Worm (Caenorhabditis elegans) whole organism, mixed stage, embryonic: ENCODE results near the gene K06A9.1.

Experiments
- blmp-1 ChIP-seq: fragments of 150-350 bp; optimal IDR thresholded peaks from 2 replicates; lab custom pipeline; 2014; ENCODE audit warnings: missing biosample characterization, missing genetic modification characterization
- ces-1 ChIP-seq: fragments of 150-350 bp; optimal IDR thresholded peaks from 2 replicates; lab custom pipeline; 2014; ENCODE audit warnings: missing biosample characterization, missing genetic modification reagents, missing genetic modification characterization
- elt-3 ChIP-seq: fragments of 150-350 bp; optimal IDR thresholded peaks from 2 replicates; lab custom pipeline; 2014; ENCODE audit warnings: missing biosample characterization, missing genetic modification characterization
- hlh-1 ChIP-seq: fragments of 150-350 bp; optimal IDR thresholded peaks from 2 replicates; lab custom pipeline; 2014; ENCODE audit warnings: missing biosample characterization, missing genetic modification reagents, missing genetic modification characterization
- lsy-2 ChIP-seq: fragments of 150-350 bp; optimal IDR thresholded peaks from 2 replicates; lab custom pipeline; 2014; ENCODE audit warnings: missing biosample characterization, missing genetic modification characterization
- mab-5 ChIP-seq: fragments of 150-350 bp; optimal IDR thresholded peaks from 2 replicates; lab custom pipeline; 2014; ENCODE audit warnings: missing biosample characterization, missing genetic modification characterization
- mls-2 ChIP-seq: sonication (generic microtip); optimal IDR thresholded peaks from 2 replicates; lab custom pipeline; 2016; ENCODE audit warnings: mild to moderate bottlenecking, missing genetic modification characterization, moderate library complexity, missing compliant biosample characterization
- nhr-76 ChIP-seq: sonication (generic microtip); optimal IDR thresholded peaks from 2 replicates; lab custom pipeline; 2017; ENCODE audit warnings: missing biosample characterization, missing genetic modification characterization
- pha-4 ChIP-seq: fragments of 150-350 bp; optimal IDR thresholded peaks from 2 replicates; lab custom pipeline; 2018; ENCODE audit warnings: missing biosample characterization, missing genetic modification reagents, missing genetic modification characterization
- unc-39 ChIP-seq: fragments of 150-350 bp; optimal IDR thresholded peaks from 2 replicates; lab custom pipeline; 2014; ENCODE audit warnings: missing biosample characterization, missing genetic modification characterization
- ztf-11 ChIP-seq: fragments of 150-350 bp; optimal IDR thresholded peaks from 2 replicates; lab custom pipeline; 2014; ENCODE audit warnings: missing biosample characterization, missing genetic modification characterization

ce11 chrX:1602548-1602947 is 55.2 kb downstream of the K06A9.1 start:
- TF ChIP-seq mls-2 (no peak), mab-5 (tag; lab: Kevin White, UChicago) (no peak), ztf-11 (tag; lab: Kevin White, UChicago) (no peak), elt-3 (tag; lab: Kevin White, UChicago) (no peak), ces-1 (no peak), hlh-1 (no peak), unc-39 (no peak), lsy-2 (tag; lab: Kevin White, UChicago) (no peak), nhr-76 (tag; lab: Kevin White, UChicago) (no peak), pha-4 (tag; lab: Kevin White, UChicago) (no peak), blmp-1 (no peak)
